Fruit fly (Drosophila melanogaster) whole organism, embryonic: ENCODE results near the gene CG8543.

Source experiments
- Bdp1 ChIP-seq: fragments of 200-800 bp; sonication (Bioruptor generic); optimal IDR thresholded peaks from 3 replicates; lab custom pipeline; 2016; ENCODE audit warnings: missing biosample characterization, missing genetic modification characterization
- Bteb2 ChIP-seq: fragments of 200-800 bp; sonication (Bioruptor generic); optimal IDR thresholded peaks from 2 replicates; lab custom pipeline; 2016; ENCODE audit warnings: missing biosample characterization, missing genetic modification characterization
- CG10209 ChIP-seq: fragments of 200-800 bp; sonication (Bioruptor generic); optimal IDR thresholded peaks from 3 replicates; lab custom pipeline; 2017; ENCODE audit warnings: missing biosample characterization, mild to moderate bottlenecking, missing genetic modification characterization, missing genetic modification reagents
- CG10366 ChIP-seq: fragments of 200-800 bp; sonication (Bioruptor generic); IDR thresholded peaks from 2 replicates; pipeline ENCODE4 v1.3.6; 2022; ENCODE audit warnings: missing biosample characterization, missing genetic modification characterization
- CG11723 ChIP-seq: fragments of 200-800 bp; sonication (Bioruptor generic); optimal IDR thresholded peaks from 2 replicates; lab custom pipeline; 2017; ENCODE audit warnings: missing biosample characterization, mild to moderate bottlenecking, missing genetic modification characterization
- CG12769 ChIP-seq: fragments of 200-800 bp; sonication (Bioruptor generic); optimal IDR thresholded peaks from 2 replicates; lab custom pipeline; 2019; ENCODE audit warnings: missing biosample characterization, mild to moderate bottlenecking, missing genetic modification characterization, moderate library complexity
- CG13287 ChIP-seq: fragments of 200-800 bp; sonication (Bioruptor generic); IDR thresholded peaks from 2 replicates; pipeline ENCODE4 v1.3.6; 2022; ENCODE audit warnings: missing biosample characterization, missing genetic modification characterization; ENCODE audit not compliant: partially characterized antibody
- CG14050 ChIP-seq: fragments of 200-800 bp; sonication (Bioruptor generic); IDR thresholded peaks from 3 replicates; pipeline ENCODE4 v1.3.6; 2022; ENCODE audit warnings: missing biosample characterization, missing genetic modification characterization
- CG16813 ChIP-seq: fragments of 200-800 bp; sonication (Bioruptor generic); IDR thresholded peaks from 3 replicates; pipeline ENCODE4 v1.3.6; 2022; ENCODE audit warnings: missing biosample characterization, missing genetic modification characterization; ENCODE audit not compliant: partially characterized antibody
- CG2120 ChIP-seq: fragments of 200-800 bp; sonication (Bioruptor generic); optimal IDR thresholded peaks from 3 replicates; lab custom pipeline; 2016; ENCODE audit warnings: missing biosample characterization, missing genetic modification characterization
- CG2199 ChIP-seq: fragments of 200-800 bp; sonication (Bioruptor generic); IDR thresholded peaks from 3 replicates; pipeline ENCODE4 v1.3.6; 2022; ENCODE audit warnings: missing biosample characterization, missing genetic modification characterization
- CG31388 ChIP-seq: fragments of 200-800 bp; sonication (Bioruptor generic); optimal IDR thresholded peaks from 2 replicates; lab custom pipeline; 2016; ENCODE audit warnings: missing biosample characterization, missing genetic modification characterization
- CG32532 ChIP-seq: fragments of 200-800 bp; sonication (Bioruptor generic); IDR thresholded peaks from 2 replicates; pipeline ENCODE4 v1.3.6; 2022; ENCODE audit warnings: missing biosample characterization, missing genetic modification characterization
- CG34224 ChIP-seq: fragments of 200-800 bp; sonication (Bioruptor generic); IDR thresholded peaks from 3 replicates; pipeline ENCODE4 v1.3.6; 2022; ENCODE audit warnings: missing biosample characterization, missing genetic modification characterization; ENCODE audit not compliant: partially characterized antibody
- CG3726 ChIP-seq: fragments of 200-800 bp; sonication (Bioruptor generic); IDR thresholded peaks from 3 replicates; pipeline ENCODE4, ENCODE4 v1.3.6; 2022; ENCODE audit warnings: missing biosample characterization, missing genetic modification characterization
- CG3995 ChIP-seq: fragments of 200-800 bp; sonication (Bioruptor generic); optimal IDR thresholded peaks from 3 replicates; lab custom pipeline; 2016; ENCODE audit warnings: missing biosample characterization, missing genetic modification characterization
- CG4820 ChIP-seq: fragments of 200-800 bp; sonication (Bioruptor generic); optimal IDR thresholded peaks from 3 replicates; lab custom pipeline; 2016; ENCODE audit warnings: missing biosample characterization, missing genetic modification characterization
- CG5245 ChIP-seq: fragments of 200-800 bp; sonication (Bioruptor generic); optimal IDR thresholded peaks from 3 replicates; lab custom pipeline; 2016; ENCODE audit warnings: missing biosample characterization, missing genetic modification characterization
- CG6654 ChIP-seq: fragments of 200-800 bp; sonication (Bioruptor generic); optimal IDR thresholded peaks from 2 replicates; lab custom pipeline; 2017; ENCODE audit warnings: missing biosample characterization, mild to moderate bottlenecking, missing genetic modification characterization
- CG7839 ChIP-seq: fragments of 200-800 bp; sonication (Bioruptor generic); optimal IDR thresholded peaks from 3 replicates; lab custom pipeline; 2018; ENCODE audit warnings: missing biosample characterization, mild to moderate bottlenecking, missing genetic modification characterization, moderate library complexity
- Camta ChIP-seq: fragments of 200-800 bp; sonication (Bioruptor generic); optimal IDR thresholded peaks from 2 replicates; lab custom pipeline; 2016; ENCODE audit warnings: missing biosample characterization, missing genetic modification characterization
- Chrac-16 ChIP-seq: fragments of 200-800 bp; sonication (Bioruptor generic); optimal IDR thresholded peaks from 3 replicates; lab custom pipeline; 2016; ENCODE audit warnings: missing biosample characterization, missing genetic modification characterization
- D ChIP-seq, 2 experiments: fragments of 200-800 bp in 1 of 2; fragments of >200 bp in 1 of 2; sonication (Bioruptor generic) in 1 of 2; optimal IDR thresholded peaks; 2 replicates in 1 of 2; 3 replicates in 1 of 2; lab custom pipeline; 2017; ENCODE audit warnings: mild to moderate bottlenecking in 1 of 2, missing biosample characterization in 1 of 2, missing genetic modification characterization in 1 of 2, missing genetic modification reagents in 1 of 2
- Dip3 ChIP-seq: fragments of 200-800 bp; sonication (Bioruptor generic); optimal IDR thresholded peaks from 3 replicates; lab custom pipeline; 2016; ENCODE audit warnings: missing biosample characterization, missing genetic modification characterization
- Dll ChIP-seq: fragments of 200-800 bp; sonication (Bioruptor generic); IDR thresholded peaks from 4 replicates; pipeline ENCODE4 v1.3.6; 2022; ENCODE audit warnings: missing biosample characterization, missing genetic modification characterization; ENCODE audit not compliant: partially characterized antibody
- Fer3 ChIP-seq: fragments of 200-800 bp; sonication (Bioruptor generic); optimal IDR thresholded peaks from 2 replicates; lab custom pipeline; 2018; ENCODE audit warnings: missing biosample characterization, mild to moderate bottlenecking, missing genetic modification characterization, moderate library complexity
- Hr39 ChIP-seq: fragments of >200 bp; optimal IDR thresholded peaks from 2 replicates; lab custom pipeline; 2017
- Lhr ChIP-seq: fragments of 200-800 bp; sonication (Bioruptor generic); optimal IDR thresholded peaks from 3 replicates; lab custom pipeline; 2017; ENCODE audit warnings: mild to moderate bottlenecking, missing biosample characterization, missing genetic modification reagents, missing genetic modification characterization
- Med ChIP-seq: fragments of 200-800 bp; sonication (Bioruptor generic); peaks from one replicate; lab custom pipeline; 2016; ENCODE audit warnings: missing biosample characterization, missing genetic modification characterization, mild to moderate bottlenecking, inconsistent platforms, moderate library complexity
- PHDP ChIP-seq: fragments of 200-800 bp; sonication (Bioruptor generic); optimal IDR thresholded peaks from 3 replicates; lab custom pipeline; 2018; ENCODE audit warnings: missing biosample characterization, mild to moderate bottlenecking, missing genetic modification characterization, moderate library complexity
- Poxn ChIP-seq: fragments of 200-800 bp; sonication (Bioruptor generic); IDR thresholded peaks from 2 replicates; pipeline ENCODE4 v1.3.6; 2022; ENCODE audit warnings: missing biosample characterization, missing genetic modification characterization
- chif ChIP-seq, 2 experiments: fragments of 200-800 bp; sonication (Bioruptor generic); optimal IDR thresholded peaks; 3 replicates each; lab custom pipeline; 2016; ENCODE audit warnings: missing biosample characterization in 2 of 2, missing genetic modification characterization in 2 of 2
- dimm ChIP-seq: fragments of 200-800 bp; sonication (Bioruptor generic); IDR thresholded peaks from 2 replicates; pipeline ENCODE4 v1.3.6; 2022; ENCODE audit warnings: missing biosample characterization, missing genetic modification characterization
- dpn ChIP-seq, 2 experiments: fragments of 200-800 bp; sonication (Bioruptor generic); optimal IDR thresholded peaks; 3 replicates each; lab custom pipeline; 2016; ENCODE audit warnings: missing biosample characterization in 2 of 2, missing genetic modification characterization in 2 of 2
- ewg ChIP-seq: fragments of 200-800 bp; sonication (Bioruptor generic); optimal IDR thresholded peaks from 3 replicates; lab custom pipeline; 2017; ENCODE audit warnings: mild to moderate bottlenecking, missing biosample characterization, missing genetic modification reagents, missing genetic modification characterization
- gcm ChIP-seq: fragments of 200-800 bp; sonication (Bioruptor generic); optimal IDR thresholded peaks from 2 replicates; lab custom pipeline; 2019; ENCODE audit warnings: missing biosample characterization, mild to moderate bottlenecking, missing genetic modification characterization, moderate library complexity
- grau ChIP-seq: fragments of 200-800 bp; optimal IDR thresholded peaks from 3 replicates; lab custom pipeline; 2019; ENCODE audit warnings: missing biosample characterization, mild to moderate bottlenecking, missing genetic modification characterization, moderate library complexity
- hkb ChIP-seq, 2 experiments: fragments of 200-800 bp in 1 of 2; fragments of >200 bp in 1 of 2; sonication (Bioruptor generic) in 1 of 2; IDR thresholded peaks in 1 of 2; optimal IDR thresholded peaks in 1 of 2; 2 replicates each; pipeline versions ENCODE4 v1.3.6 to Lab custom; 2017 to 2022; ENCODE audit warnings: missing biosample characterization in 1 of 2, missing genetic modification characterization in 1 of 2
- jumu ChIP-seq: fragments of 200-800 bp; sonication (Bioruptor generic); optimal IDR thresholded peaks from 3 replicates; lab custom pipeline; 2016; ENCODE audit warnings: missing biosample characterization, missing genetic modification characterization
- kay ChIP-seq: fragments of 200-800 bp; sonication (Bioruptor generic); optimal IDR thresholded peaks from 2 replicates; lab custom pipeline; 2016; ENCODE audit warnings: missing biosample characterization, missing genetic modification characterization
- ken ChIP-seq: fragments of 200-800 bp; sonication (Bioruptor generic); IDR thresholded peaks from 3 replicates; pipeline ENCODE4 v1.3.6; 2022; ENCODE audit warnings: missing biosample characterization, missing genetic modification characterization
- mld ChIP-seq: fragments of 200-800 bp; sonication (Bioruptor generic); IDR thresholded peaks from 3 replicates; pipeline ENCODE4 v1.3.6; 2022; ENCODE audit warnings: missing biosample characterization, missing genetic modification characterization; ENCODE audit not compliant: partially characterized antibody
- salm ChIP-seq: fragments of 200-800 bp; sonication (Bioruptor generic); optimal IDR thresholded peaks from 2 replicates; lab custom pipeline; 2018; ENCODE audit warnings: missing biosample characterization, mild to moderate bottlenecking, missing genetic modification characterization
- toy ChIP-seq: fragments of 200-800 bp; sonication (Bioruptor generic); IDR thresholded peaks from 2 replicates; pipeline ENCODE4 v1.3.6; 2022; ENCODE audit warnings: missing biosample characterization, missing genetic modification characterization
- vfl ChIP-seq: fragments of 200-800 bp; sonication (Bioruptor generic); optimal IDR thresholded peaks from 2 replicates; lab custom pipeline; 2016; ENCODE audit warnings: missing biosample characterization, missing genetic modification characterization
- vvl ChIP-seq: fragments of 200-800 bp; sonication (Bioruptor generic); IDR thresholded peaks from 2 replicates; pipeline ENCODE4 v1.3.6; 2022; ENCODE audit warnings: missing biosample characterization, missing genetic modification characterization
- zf30C ChIP-seq: fragments of 200-800 bp; sonication (Bioruptor generic); optimal IDR thresholded peaks from 3 replicates; lab custom pipeline; 2018; ENCODE audit warnings: missing biosample characterization, mild to moderate bottlenecking, missing genetic modification characterization

CG8543 gene

DNA sequence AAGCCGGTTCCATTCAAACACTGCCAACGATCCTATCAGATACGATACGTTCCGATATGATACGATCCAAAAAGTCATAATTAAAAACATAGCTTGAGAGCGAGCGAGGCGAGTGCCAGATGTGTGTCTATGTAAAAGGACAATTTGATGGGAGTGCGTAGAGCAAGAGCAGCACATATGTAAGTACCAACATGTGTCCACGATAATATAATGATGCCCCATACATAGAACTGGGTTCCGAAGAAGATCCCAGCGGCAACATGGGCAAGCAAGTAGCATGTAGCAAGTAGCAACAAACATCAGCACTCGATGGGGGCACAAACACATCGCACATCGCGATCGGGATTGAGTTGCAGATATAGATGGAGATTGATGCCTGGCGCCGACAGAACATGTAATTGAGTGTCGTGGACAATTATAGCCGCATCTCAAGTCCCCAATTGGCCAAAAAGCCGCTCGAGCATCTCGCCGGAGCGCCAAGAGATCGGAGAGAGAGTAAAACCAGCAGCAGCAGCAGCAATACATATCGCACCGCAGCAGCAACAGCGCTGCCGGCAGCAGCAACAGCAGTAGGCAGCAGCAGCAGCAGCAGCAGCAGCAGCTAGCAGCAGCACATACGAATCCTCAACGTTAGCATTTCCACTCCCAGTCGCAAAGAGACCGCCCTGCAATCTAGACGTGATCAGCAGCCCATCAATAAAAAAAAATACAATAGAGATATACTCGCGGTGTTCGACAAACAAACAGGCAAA is 48.4 kb upstream of the CG8543 start, which contains the start of gene ltl (continued):
- TF ChIP-seq vfl (GFP tag; lab: Kevin White, UChicago), result no peak
- no peak for TF ChIP-seq CG10209 (GFP tag; lab: Kevin White, UChicago)
- TF ChIP-seq kay (GFP tag; lab: Kevin White, UChicago), result no peak
- no peak for TF ChIP-seq Dll
- no peak for TF ChIP-seq Lhr (GFP tag; lab: Kevin White, UChicago)
- no peak for TF ChIP-seq CG3726
- no peak for TF ChIP-seq toy (GFP tag; lab: Robert Waterston, UW)
- TF ChIP-seq CG16813 (GFP tag; lab: Robert Waterston, UW), result 0 out of 3 replicates have a peak, but pooled peaks have one; percentile 10
- no peak for TF ChIP-seq gcm (GFP tag; lab: Kevin White, UChicago)
- TF ChIP-seq grau (tag; lab: Kevin White, UChicago), result no peak
- TF ChIP-seq Bteb2, result no peak
- no peak for TF ChIP-seq CG11723 (GFP tag; lab: Kevin White, UChicago)
- no peak for TF ChIP-seq dimm (GFP tag; lab: Robert Waterston, UW)
- TF ChIP-seq salm (tag; lab: Kevin White, UChicago), result no peak
- TF ChIP-seq CG13287 (GFP tag; lab: Robert Waterston, UW), result no peak
- TF ChIP-seq CG34224, result 0 out of 3 replicates have a peak, but pooled peaks have one; percentile 13
- no peak for TF ChIP-seq jumu (GFP tag; lab: Kevin White, UChicago)
- no peak for TF ChIP-seq CG32532
- TF ChIP-seq CG12769 (tag; lab: Kevin White, UChicago), result no peak
- TF ChIP-seq mld, result no peak
- TF ChIP-seq Camta (GFP tag; lab: Kevin White, UChicago), result no peak
- no peak for TF ChIP-seq zf30C (GFP tag; lab: Kevin White, UChicago)
- no peak for TF ChIP-seq CG10366 (GFP tag; lab: Robert Waterston, UW)
- TF ChIP-seq CG7839 (tag; lab: Kevin White, UChicago), result no peak
- TF ChIP-seq CG31388 (GFP tag; lab: Kevin White, UChicago), result no peak
- TF ChIP-seq CG2199 (GFP tag; lab: Robert Waterston, UW), result peak; percentile 48; the same call in 1 of the 3 replicates
- no peak for TF ChIP-seq Hr39 (lab: Kevin White, UChicago)
- no peak for TF ChIP-seq PHDP (tag; lab: Kevin White, UChicago)
- no peak for TF ChIP-seq Fer3
- TF ChIP-seq ken (GFP tag; lab: Robert Waterston, UW), result no peak
- no peak for TF ChIP-seq CG6654 (GFP tag; lab: Kevin White, UChicago)
- no peak for TF ChIP-seq CG5245 (GFP tag; lab: Kevin White, UChicago)
- no peak for TF ChIP-seq CG2120 (GFP tag; lab: Kevin White, UChicago)

DNA sequence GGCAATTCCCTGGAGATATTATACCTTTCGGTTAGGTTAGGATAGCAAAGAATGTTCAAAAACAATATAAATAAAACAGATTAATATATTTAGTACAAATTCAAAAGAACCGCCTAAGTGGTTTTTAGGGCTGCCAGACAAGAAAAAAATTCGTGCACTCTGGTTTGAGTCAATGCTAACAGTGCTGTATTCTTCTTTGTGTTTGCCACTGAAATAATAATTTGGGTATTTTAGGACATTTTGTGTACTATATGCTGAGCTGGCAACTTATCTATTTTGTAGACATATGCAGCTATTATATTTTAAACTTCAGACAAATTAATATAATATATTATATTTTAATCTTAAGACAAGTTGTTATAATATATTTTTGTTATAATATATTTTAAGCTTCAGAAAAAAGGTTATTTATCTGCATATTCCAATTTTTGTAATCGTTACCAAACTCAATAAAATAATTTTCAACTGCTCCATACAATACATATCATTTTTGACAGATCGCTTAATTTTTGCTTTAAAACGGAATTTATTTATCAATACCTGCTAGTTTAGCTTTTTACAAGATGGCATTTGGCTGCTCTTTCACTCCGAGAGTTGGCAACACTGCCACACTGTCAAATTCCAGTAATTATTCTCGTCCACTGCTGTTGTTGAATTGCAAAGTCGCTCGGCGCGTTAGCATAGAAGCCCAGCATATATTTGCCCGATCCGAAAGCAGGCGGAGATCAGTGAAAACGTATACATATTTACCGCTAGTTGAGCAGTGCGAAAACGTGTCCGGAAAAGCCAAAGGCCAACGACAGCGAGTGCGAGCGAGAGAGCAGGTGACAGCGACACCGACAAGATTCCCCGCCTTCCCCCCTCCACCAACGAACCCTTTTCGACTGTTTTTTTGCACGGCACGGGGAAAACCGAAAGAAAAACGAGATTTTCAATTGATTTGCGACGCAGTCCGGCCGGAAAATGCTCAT is 40.6 kb upstream of the CG8543 start, which contains the start of gene CG7546:
Gene CG7546, plus strand, starts transcription at position 573 of the 971 bp plus-strand sequence.
- TF ChIP-seq Bdp1 (GFP tag; lab: Kevin White, UChicago), result no peak
- TF ChIP-seq vvl (GFP tag; lab: Robert Waterston, UW), result no peak; the same call in 1 of the 2 replicates
- no peak for TF ChIP-seq CG3995 (GFP tag; lab: Kevin White, UChicago)
- TF ChIP-seq dpn (GFP tag; optimal IDR thresholded peaks at IDR 0.05; lab: Kevin White, UChicago), result peak in 1 of 2 experiments; percentile 49
- no peak for TF ChIP-seq CG4820 (GFP tag; lab: Kevin White, UChicago)
- TF ChIP-seq D (optimal IDR thresholded peaks at IDR 0.05; lab: Kevin White, UChicago), result peak; percentile 9
- TF ChIP-seq D (GFP tag; optimal IDR thresholded peaks at IDR 0.05; lab: Kevin White, UChicago), result no peak
- TF ChIP-seq Med (GFP tag; lab: Kevin White, UChicago), result peak; percentile 75
- no peak for TF ChIP-seq Poxn (GFP tag; lab: Robert Waterston, UW)
- TF ChIP-seq ewg (GFP tag; lab: Kevin White, UChicago), result peak; percentile 26
- no peak for TF ChIP-seq chif (GFP tag; optimal IDR thresholded peaks at IDR 0.05; lab: Kevin White, UChicago)
- peak; percentile 10 for TF ChIP-seq Chrac-16 (GFP tag; lab: Kevin White, UChicago)
- no peak for TF ChIP-seq Hr39 (lab: Kevin White, UChicago)
- TF ChIP-seq Dip3, result no peak
- TF ChIP-seq hkb (optimal IDR thresholded peaks at IDR 0.05; lab: Kevin White, UChicago), result no peak
- TF ChIP-seq hkb (GFP tag; IDR thresholded peaks at IDR 0.05; lab: Robert Waterston, UW), result no peak
- TF ChIP-seq CG14050 (GFP tag; lab: Robert Waterston, UW), result no peak
